2 worm cellular contexts compared by ENCODE assay signal in genomic region chrIV:5073836-5074235, ce11.
TF ChIP-seq lines count a peak whose summit lies in the region.

No protein-coding gene starts in this region.

TF ChIP-seq in whole organism, L1 larva, 84 proteins besides CTCF, POLR2A, EP300 and RAD21:
- TF ChIP-seq lin-14 (GFP tag; optimal IDR thresholded peaks at IDR 0.05; lab: Kevin White, UChicago) (peak; percentile 61), mab-9 (GFP tag; IDR thresholded peaks at IDR 0.05; lab: Robert Waterston, UW) (no peak), isw-1 (GFP tag; IDR thresholded peaks at IDR 0.05; lab: Robert Waterston, UW) (no peak), elt-3 (tag; optimal IDR thresholded peaks at IDR 0.05; lab: Kevin White, UChicago) (no peak), fkh-8 (tag; optimal IDR thresholded peaks at IDR 0.05; lab: Kevin White, UChicago) (no peak), nhr-85 (tag; lab: Kevin White, UChicago) (peak; percentile 54), blmp-1 (tag; optimal IDR thresholded peaks at IDR 0.05; lab: Kevin White, UChicago) (peak; percentile 36), C04F5.9 (tag; optimal IDR thresholded peaks at IDR 0.05; lab: Kevin White, UChicago) (no peak), ztf-4 (tag; optimal IDR thresholded peaks at IDR 0.05; lab: Kevin White, UChicago) (no peak)

TF ChIP-seq in whole organism, L3 larva, 47 proteins besides CTCF, POLR2A, EP300 and RAD21:
- no peak for TF ChIP-seq aly-2 (tag; optimal IDR thresholded peaks at IDR 0.05; lab: Kevin White, UChicago)
- no peak for TF ChIP-seq ceh-82 (tag; optimal IDR thresholded peaks at IDR 0.05; lab: Kevin White, UChicago)
- TF ChIP-seq nhr-25 (tag; optimal IDR thresholded peaks at IDR 0.05; lab: Kevin White, UChicago) = peak; percentile 15
